Fruit fly (Drosophila melanogaster) whole organism, embryonic: ENCODE measurements around the gene CG45066.
A peak's percentile ranks its signal among the peaks of the same experiment; 100 is the strongest.

Source experiments
- Ada2b ChIP-seq: fragments of 200-800 bp; sonication (Bioruptor generic); IDR thresholded peaks from 2 replicates; pipeline ENCODE4 v1.3.6; 2022; ENCODE audit warnings: missing biosample characterization, missing genetic modification characterization
- Atf6 ChIP-seq: fragments of 200-800 bp; sonication (Bioruptor generic); IDR thresholded peaks from 2 replicates; pipeline ENCODE4 v1.3.6; 2022; ENCODE audit warnings: missing biosample characterization, missing genetic modification characterization
- CG10565 ChIP-seq: fragments of 200-800 bp; sonication (Bioruptor generic); optimal IDR thresholded peaks from 3 replicates; lab custom pipeline; 2016; ENCODE audit warnings: missing biosample characterization, mild to moderate bottlenecking, missing genetic modification characterization
- CG12155 ChIP-seq: fragments of 200-800 bp; sonication (Bioruptor generic); optimal IDR thresholded peaks from 3 replicates; lab custom pipeline; 2016; ENCODE audit warnings: missing biosample characterization, missing genetic modification characterization
- CG12769 ChIP-seq: fragments of 200-800 bp; sonication (Bioruptor generic); optimal IDR thresholded peaks from 2 replicates; lab custom pipeline; 2019; ENCODE audit warnings: missing biosample characterization, mild to moderate bottlenecking, missing genetic modification characterization, moderate library complexity
- CG13624 ChIP-seq: fragments of 200-800 bp; sonication (Bioruptor generic); optimal IDR thresholded peaks from 2 replicates; lab custom pipeline; 2016; ENCODE audit warnings: missing biosample characterization, missing genetic modification characterization
- CG13894 ChIP-seq: fragments of 200-800 bp; sonication (Bioruptor generic); optimal IDR thresholded peaks from 3 replicates; lab custom pipeline; 2018; ENCODE audit warnings: missing biosample characterization, mild to moderate bottlenecking, missing genetic modification characterization, moderate library complexity
- CG14965 ChIP-seq: fragments of 200-800 bp; sonication (Bioruptor generic); optimal IDR thresholded peaks from 2 replicates; lab custom pipeline; 2016; ENCODE audit warnings: missing biosample characterization, missing genetic modification characterization, borderline replicate concordance
- CG15269 ChIP-seq: fragments of 200-800 bp; sonication (Bioruptor generic); optimal IDR thresholded peaks from 2 replicates; lab custom pipeline; 2018; ENCODE audit warnings: missing biosample characterization, mild to moderate bottlenecking, missing genetic modification characterization, moderate library complexity
- CG16813 ChIP-seq: fragments of 200-800 bp; sonication (Bioruptor generic); IDR thresholded peaks from 3 replicates; pipeline ENCODE4 v1.3.6; 2022; ENCODE audit warnings: missing biosample characterization, missing genetic modification characterization; ENCODE audit not compliant: partially characterized antibody
- CG18011 ChIP-seq: fragments of 200-800 bp; sonication (Bioruptor generic); optimal IDR thresholded peaks from 2 replicates; lab custom pipeline; 2017; ENCODE audit warnings: missing biosample characterization, missing genetic modification characterization, mild to moderate bottlenecking, moderate library complexity, missing genotype
- CG2875 ChIP-seq: fragments of 200-800 bp; sonication (Bioruptor generic); optimal IDR thresholded peaks from 2 replicates; lab custom pipeline; 2017; ENCODE audit warnings: missing biosample characterization, mild to moderate bottlenecking, missing genetic modification characterization, missing genetic modification reagents
- CG5245 ChIP-seq: fragments of 200-800 bp; sonication (Bioruptor generic); optimal IDR thresholded peaks from 3 replicates; lab custom pipeline; 2016; ENCODE audit warnings: missing biosample characterization, missing genetic modification characterization
- CG6689 ChIP-seq: fragments of 200-800 bp; sonication (Bioruptor generic); IDR thresholded peaks from 2 replicates; pipeline ENCODE4 v1.3.6; 2022; ENCODE audit warnings: missing biosample characterization, missing genetic modification characterization
- CG7786 ChIP-seq: fragments of 200-800 bp; sonication (Bioruptor generic); optimal IDR thresholded peaks from 2 replicates; lab custom pipeline; 2016; ENCODE audit warnings: missing biosample characterization, missing genetic modification characterization
- CG9215 ChIP-seq: fragments of 200-800 bp; sonication (Bioruptor generic); IDR thresholded peaks from 2 replicates; pipeline ENCODE4 v1.3.6; 2022; ENCODE audit warnings: missing biosample characterization, missing genetic modification characterization
- CG9797 ChIP-seq: fragments of 200-800 bp; sonication (Bioruptor generic); optimal IDR thresholded peaks from 3 replicates; lab custom pipeline; 2018; ENCODE audit warnings: missing biosample characterization, mild to moderate bottlenecking, missing genetic modification characterization
- CG9932 ChIP-seq: fragments of 200-800 bp; sonication (Bioruptor generic); IDR thresholded peaks from 2 replicates; pipeline ENCODE4 v1.3.6; 2022; ENCODE audit warnings: missing biosample characterization, missing genetic modification characterization
- Dbx ChIP-seq: fragments of 200-800 bp; sonication (Bioruptor generic); IDR thresholded peaks from 3 replicates; pipeline ENCODE4 v1.3.6; 2022; ENCODE audit warnings: missing biosample characterization, missing genetic modification characterization
- GATAe ChIP-seq: fragments of 200-800 bp; sonication (Bioruptor generic); conservative IDR thresholded peaks from 2 replicates; pipeline ENCODE4 v1.3.6; 2022; ENCODE audit warnings: missing biosample characterization, missing genetic modification characterization
- Gsc ChIP-seq: fragments of 200-800 bp; sonication (Bioruptor generic); IDR thresholded peaks from 2 replicates; pipeline ENCODE4 v1.3.6; 2022; ENCODE audit warnings: missing biosample characterization, missing genetic modification characterization
- HLH4C ChIP-seq: fragments of 200-800 bp; sonication (Bioruptor generic); IDR thresholded peaks from 3 replicates; pipeline ENCODE4 v1.3.6; 2022; ENCODE audit warnings: missing biosample characterization, missing genetic modification characterization; ENCODE audit not compliant: partially characterized antibody
- Hey ChIP-seq: fragments of 200-800 bp; sonication (Bioruptor generic); optimal IDR thresholded peaks from 3 replicates; lab custom pipeline; 2018; ENCODE audit warnings: missing biosample characterization, mild to moderate bottlenecking, missing genetic modification characterization
- Med ChIP-seq: fragments of 200-800 bp; sonication (Bioruptor generic); peaks from one replicate; lab custom pipeline; 2016; ENCODE audit warnings: missing biosample characterization, missing genetic modification characterization, mild to moderate bottlenecking, inconsistent platforms, moderate library complexity
- NK7.1 ChIP-seq: fragments of 200-800 bp; sonication (Bioruptor generic); optimal IDR thresholded peaks from 3 replicates; lab custom pipeline; 2016; ENCODE audit warnings: missing biosample characterization, missing genetic modification characterization
- Ravus ChIP-seq: fragments of 200-800 bp; sonication (Bioruptor generic); IDR thresholded peaks from 2 replicates; pipeline ENCODE4 v1.3.6; 2022; ENCODE audit warnings: missing biosample characterization, missing genetic modification characterization
- Side ChIP-seq: fragments of 200-800 bp; sonication (Bioruptor generic); optimal IDR thresholded peaks from 2 replicates; lab custom pipeline; 2016; ENCODE audit warnings: missing biosample characterization, missing genetic modification characterization
- Six4 ChIP-seq: fragments of 200-800 bp; sonication (Bioruptor generic); optimal IDR thresholded peaks from 2 replicates; lab custom pipeline; 2016; ENCODE audit warnings: missing biosample characterization, missing genetic modification characterization
- Sry-δ ChIP-seq: fragments of 200-800 bp; sonication (Bioruptor generic); optimal IDR thresholded peaks from 2 replicates; lab custom pipeline; 2016; ENCODE audit warnings: missing biosample characterization, missing genetic modification characterization
- Vsx1 ChIP-seq: fragments of 200-800 bp; sonication (Bioruptor generic); optimal IDR thresholded peaks from 2 replicates; lab custom pipeline; 2017; ENCODE audit warnings: missing biosample characterization, mild to moderate bottlenecking, missing genetic modification characterization, missing genetic modification reagents
- abd-A ChIP-seq: fragments of 200-800 bp; sonication (Bioruptor generic); optimal IDR thresholded peaks from 3 replicates; lab custom pipeline; 2019; ENCODE audit warnings: missing biosample characterization, mild to moderate bottlenecking, missing genetic modification characterization, moderate library complexity
- ase ChIP-seq: fragments of 200-800 bp; sonication (Bioruptor generic); IDR thresholded peaks from 3 replicates; pipeline ENCODE4 v1.3.6; 2022; ENCODE audit warnings: missing biosample characterization, missing genetic modification characterization
- bbx ChIP-seq: fragments of 200-800 bp; sonication (Bioruptor generic); IDR thresholded peaks from 2 replicates; pipeline ENCODE4 v1.3.6; 2022; ENCODE audit warnings: missing biosample characterization, missing genetic modification characterization; ENCODE audit not compliant: partially characterized antibody
- caup ChIP-seq: fragments of 200-800 bp; sonication (Bioruptor generic); optimal IDR thresholded peaks from 3 replicates; lab custom pipeline; 2017; ENCODE audit warnings: missing biosample characterization, mild to moderate bottlenecking, missing genetic modification characterization, moderate library complexity; ENCODE audit not compliant: severe bottlenecking
- cg ChIP-seq: fragments of 200-800 bp; sonication (Bioruptor generic); optimal IDR thresholded peaks from 3 replicates; lab custom pipeline; 2019; ENCODE audit warnings: missing biosample characterization, mild to moderate bottlenecking, missing genetic modification characterization, moderate library complexity
- cwo ChIP-seq: fragments of 200-800 bp; sonication (Bioruptor generic); optimal IDR thresholded peaks from 3 replicates; lab custom pipeline; 2017; ENCODE audit warnings: missing biosample characterization, missing genetic modification characterization, mild to moderate bottlenecking, moderate library complexity, missing genetic modification reagents
- dysf ChIP-seq: fragments of 200-800 bp; sonication (Bioruptor generic); IDR thresholded peaks from 3 replicates; pipeline ENCODE4 v1.3.6; 2022; ENCODE audit warnings: missing biosample characterization, missing genetic modification characterization
- ems ChIP-seq: fragments of 200-800 bp; sonication (Bioruptor generic); optimal IDR thresholded peaks from 3 replicates; lab custom pipeline; 2016; ENCODE audit warnings: missing biosample characterization, missing genetic modification characterization
- fd102C ChIP-seq: fragments of 200-800 bp; sonication (Bioruptor generic); optimal IDR thresholded peaks from 2 replicates; lab custom pipeline; 2018; ENCODE audit warnings: missing biosample characterization, mild to moderate bottlenecking, missing genetic modification characterization, moderate library complexity
- hth ChIP-seq: fragments of >200 bp; optimal IDR thresholded peaks from 2 replicates; lab custom pipeline; 2017; ENCODE audit warnings: inconsistent platforms
- jumu ChIP-seq: fragments of 200-800 bp; sonication (Bioruptor generic); optimal IDR thresholded peaks from 3 replicates; lab custom pipeline; 2016; ENCODE audit warnings: missing biosample characterization, missing genetic modification characterization
- mirr ChIP-seq: fragments of 200-800 bp; sonication (Bioruptor generic); optimal IDR thresholded peaks from 3 replicates; lab custom pipeline; 2018; ENCODE audit warnings: missing biosample characterization, mild to moderate bottlenecking, missing genetic modification characterization
- pb ChIP-seq: fragments of 200-800 bp; sonication (Bioruptor generic); optimal IDR thresholded peaks from 3 replicates; lab custom pipeline; 2016; ENCODE audit warnings: missing biosample characterization, missing genetic modification characterization
- ranshi ChIP-seq: fragments of 200-800 bp; sonication (Bioruptor generic); IDR thresholded peaks from 2 replicates; pipeline ENCODE4 v1.3.6; 2022; ENCODE audit warnings: missing biosample characterization, missing genetic modification characterization
- rib ChIP-seq: fragments of 200-800 bp; sonication (Bioruptor generic); IDR thresholded peaks from 2 replicates; pipeline ENCODE4 v1.3.6; 2022; ENCODE audit warnings: missing biosample characterization, missing genetic modification characterization
- salm ChIP-seq: fragments of 200-800 bp; sonication (Bioruptor generic); optimal IDR thresholded peaks from 2 replicates; lab custom pipeline; 2018; ENCODE audit warnings: missing biosample characterization, mild to moderate bottlenecking, missing genetic modification characterization
- sens ChIP-seq: fragments of 200-800 bp; sonication (Bioruptor generic); peaks from one replicate; lab custom pipeline; 2016; ENCODE audit warnings: missing biosample characterization, missing genetic modification characterization
- slbo ChIP-seq: fragments of 200-800 bp; sonication (Bioruptor generic); IDR thresholded peaks from 2 replicates; pipeline ENCODE4 v1.3.6; 2022; ENCODE audit warnings: missing biosample characterization, missing genetic modification characterization
- slp2 ChIP-seq: fragments of 200-800 bp; sonication (Bioruptor generic); optimal IDR thresholded peaks from 2 replicates; lab custom pipeline; 2016; ENCODE audit warnings: missing biosample characterization, missing genetic modification characterization
- trem ChIP-seq: fragments of 200-800 bp; optimal IDR thresholded peaks from 3 replicates; lab custom pipeline; 2019; ENCODE audit warnings: missing biosample characterization, mild to moderate bottlenecking, missing genetic modification characterization, moderate library complexity

The CG45066 gene

DNA sequence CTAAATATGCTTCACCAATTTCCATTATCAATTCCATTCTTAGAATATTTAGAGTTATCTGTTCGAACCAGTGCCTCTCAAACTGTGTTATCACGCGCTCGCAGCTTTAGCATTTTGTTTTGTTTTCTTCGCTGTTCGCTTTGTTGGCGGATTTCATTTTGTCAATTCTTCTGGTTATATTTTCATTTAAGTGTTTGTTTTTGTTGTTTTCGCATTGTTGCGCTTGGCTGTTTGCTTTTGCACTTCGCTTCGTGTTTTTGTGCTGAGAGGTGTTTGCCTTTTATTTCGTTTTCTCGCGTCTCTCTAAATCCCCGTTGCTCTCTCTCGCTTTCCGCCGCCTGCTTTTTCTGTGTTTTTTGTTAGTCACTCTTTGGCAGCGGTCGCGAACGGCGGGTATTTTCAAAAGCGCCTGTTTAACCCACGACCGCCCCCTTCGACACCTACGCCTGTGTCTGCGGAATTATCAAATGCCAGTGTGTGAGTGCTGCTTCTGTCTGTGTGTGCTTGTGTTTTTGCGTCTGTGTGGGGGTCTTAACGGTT lies 33.4 kb downstream of the CG45066 start (continued):
- TF ChIP-seq Ada2b (GFP tag; lab: Robert Waterston, UW): no peak
- TF ChIP-seq Hey (tag; lab: Kevin White, UChicago): peak; percentile 44
- TF ChIP-seq mirr (GFP tag; lab: Kevin White, UChicago): peak; percentile 84
- no peak for TF ChIP-seq CG9797
- TF ChIP-seq CG7786 (GFP tag; lab: Kevin White, UChicago): peak; percentile 36
- peak; percentile 61; the same call in 1 of the 3 replicates for TF ChIP-seq Dbx (GFP tag; lab: Robert Waterston, UW)
- TF ChIP-seq CG15269: peak; percentile 56
- no peak for TF ChIP-seq Vsx1 (GFP tag; lab: Kevin White, UChicago)
- peak; percentile 87 for TF ChIP-seq CG12769 (tag; lab: Kevin White, UChicago)
- TF ChIP-seq bbx (GFP tag; lab: Robert Waterston, UW): no peak
- TF ChIP-seq CG14965 (GFP tag; lab: Kevin White, UChicago): no peak
- no peak for TF ChIP-seq hth (lab: Kevin White, UChicago)
- TF ChIP-seq CG9932 (GFP tag; lab: Robert Waterston, UW): peak; percentile 69
- TF ChIP-seq GATAe (GFP tag; lab: Robert Waterston, UW): peak; percentile 49
- TF ChIP-seq Six4 (GFP tag; lab: Kevin White, UChicago): no peak
- no peak for TF ChIP-seq CG2875 (GFP tag; lab: Kevin White, UChicago)
- no peak for TF ChIP-seq Ravus (GFP tag; lab: Robert Waterston, UW)
- no peak for TF ChIP-seq pb (GFP tag; lab: Kevin White, UChicago)
- peak; percentile 54; the same call in 1 of the 3 replicates for TF ChIP-seq dysf (GFP tag; lab: Robert Waterston, UW)
- TF ChIP-seq NK7.1 (GFP tag; lab: Kevin White, UChicago): no peak
- TF ChIP-seq ranshi (GFP tag; lab: Robert Waterston, UW): peak; percentile 4; the same call in 1 of the 2 replicates
- peak; percentile 63 for TF ChIP-seq Atf6 (GFP tag; lab: Robert Waterston, UW)
- TF ChIP-seq HLH4C (GFP tag; lab: Robert Waterston, UW): 0 out of 3 replicates have a peak, but pooled peaks have one; percentile 21
- TF ChIP-seq trem (tag; lab: Kevin White, UChicago): no peak
- peak; percentile 23 for TF ChIP-seq CG13624
- no peak for TF ChIP-seq jumu (GFP tag; lab: Kevin White, UChicago)
- peak; percentile 77 for TF ChIP-seq caup (GFP tag; lab: Kevin White, UChicago)
- peak; percentile 2 for TF ChIP-seq CG18011 (GFP tag; lab: Kevin White, UChicago)
- peak; percentile 38 for TF ChIP-seq Side (GFP tag; lab: Kevin White, UChicago)
- TF ChIP-seq cg (GFP tag; lab: Kevin White, UChicago): peak; percentile 88
- TF ChIP-seq slbo (GFP tag; lab: Robert Waterston, UW): peak; percentile 58

DNA sequence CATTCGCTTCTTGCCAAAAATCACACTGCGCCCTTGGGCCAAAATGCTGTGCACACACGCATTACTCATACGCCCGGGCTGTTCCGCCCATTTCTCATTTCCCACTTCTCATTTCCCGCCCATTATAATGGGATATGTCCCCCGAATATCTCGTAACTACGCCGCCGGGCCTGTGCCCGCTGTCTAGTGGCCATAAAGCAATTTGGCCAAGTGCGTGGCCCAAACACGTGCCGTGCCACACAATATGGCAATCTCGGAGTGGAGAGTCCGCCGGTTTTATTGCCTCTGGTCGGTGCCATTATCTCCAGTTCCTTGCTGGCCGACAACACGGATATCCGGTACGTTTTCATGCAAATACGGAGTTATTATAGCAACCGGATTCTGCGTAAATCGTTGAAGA lies 34.1 kb downstream of the CG45066 start:
- TF ChIP-seq Med (GFP tag; lab: Kevin White, UChicago): peak; percentile 64
- TF ChIP-seq CG6689 (GFP tag; lab: Robert Waterston, UW): no peak
- TF ChIP-seq fd102C (GFP tag; lab: Kevin White, UChicago): no peak
- TF ChIP-seq Hey (tag; lab: Kevin White, UChicago): peak; percentile 54
- no peak for TF ChIP-seq Sry-δ (GFP tag; lab: Kevin White, UChicago)
- peak; percentile 57 for TF ChIP-seq cwo
- peak; percentile 47 for TF ChIP-seq abd-A (tag; lab: Kevin White, UChicago)
- no peak for TF ChIP-seq CG12155 (GFP tag; lab: Kevin White, UChicago)
- TF ChIP-seq CG9215 (GFP tag; lab: Robert Waterston, UW): peak; percentile 9; the same call in 1 of the 2 replicates
- peak; percentile 34 for TF ChIP-seq CG13894
- TF ChIP-seq ems: no peak
- TF ChIP-seq CG16813: 0 out of 3 replicates have a peak, but pooled peaks have one; percentile 30
- TF ChIP-seq slp2 (GFP tag; lab: Kevin White, UChicago): no peak
- no peak for TF ChIP-seq Gsc
- TF ChIP-seq ase (GFP tag; lab: Robert Waterston, UW): 0 out of 3 replicates have a peak, but pooled peaks have one; percentile 27
- no peak for TF ChIP-seq dysf (GFP tag; lab: Robert Waterston, UW)
- no peak for TF ChIP-seq CG10565
- no peak for TF ChIP-seq salm (tag; lab: Kevin White, UChicago)
- TF ChIP-seq CG5245 (GFP tag; lab: Kevin White, UChicago): no peak
- TF ChIP-seq rib (GFP tag; lab: Robert Waterston, UW): 0 out of 2 replicates have a peak, but pooled peaks have one; percentile 24
- peak; percentile 46 for TF ChIP-seq sens (GFP tag; lab: Kevin White, UChicago)
